Fruit fly (Drosophila melanogaster): ENCODE data around the gene PpD3.

PpD3 gene

dm6 chr3R:9705008-9705628, 42.6 kb upstream of the PpD3 start, which contains the start of gene Unc-115a (continued):
- 0 out of 3 replicates have a peak, but pooled peaks have one; percentile 12 for TF ChIP-seq CG11093 (GFP tag; IDR thresholded peaks at IDR 0.05)
- no peak for TF ChIP-seq CG10366 (GFP tag; IDR thresholded peaks at IDR 0.05)
- TF ChIP-seq Dip3 (GFP tag; optimal IDR thresholded peaks at IDR 0.05) = peak; percentile 25
- TF ChIP-seq gro (GFP tag; optimal IDR thresholded peaks at IDR 0.05) = peak; percentile 73
- TF ChIP-seq cwo (GFP tag; optimal IDR thresholded peaks at IDR 0.05) = no peak
- no peak for TF ChIP-seq sc (optimal IDR thresholded peaks at IDR 0.05)
- no peak for TF ChIP-seq sc (GFP tag; optimal IDR thresholded peaks at IDR 0.05)
- TF ChIP-seq sna (GFP tag; IDR thresholded peaks at IDR 0.05; ENCODE audit: partially characterized antibody) = no peak
- no peak for TF ChIP-seq GATAe (GFP tag; conservative IDR thresholded peaks at IDR 0.05)
- no peak for TF ChIP-seq hbn (GFP tag; IDR thresholded peaks at IDR 0.05; ENCODE audit: partially characterized antibody)
- TF ChIP-seq kay (GFP tag; optimal IDR thresholded peaks at IDR 0.05) = peak; percentile 38
- no peak for TF ChIP-seq CG11504 (tag; optimal IDR thresholded peaks at IDR 0.05)
- TF ChIP-seq HmgD (GFP tag; optimal IDR thresholded peaks at IDR 0.05) = peak; percentile 7
- TF ChIP-seq Myb (GFP tag; optimal IDR thresholded peaks at IDR 0.05) = peak; percentile 72
- TF ChIP-seq CG17568 (GFP tag; optimal IDR thresholded peaks at IDR 0.05) = no peak
- peak; percentile 49 for TF ChIP-seq CG3995 (GFP tag; optimal IDR thresholded peaks at IDR 0.05)
- TF ChIP-seq ash1 (GFP tag; optimal IDR thresholded peaks at IDR 0.05) = no peak
- TF ChIP-seq CG12744 (GFP tag; optimal IDR thresholded peaks at IDR 0.05) = peak; percentile 58
- TF ChIP-seq lilli (GFP tag; optimal IDR thresholded peaks at IDR 0.05) = peak; percentile 39
- TF ChIP-seq CG3163 (GFP tag; optimal IDR thresholded peaks at IDR 0.05) = peak; percentile 58
- peak; percentile 34 for TF ChIP-seq CG18262 (tag; optimal IDR thresholded peaks at IDR 0.05)
- no peak for TF ChIP-seq jing (GFP tag; optimal IDR thresholded peaks at IDR 0.05)
- TF ChIP-seq CG5180 (GFP tag; optimal IDR thresholded peaks at IDR 0.05) = no peak
- no peak for TF ChIP-seq Doc2 (GFP tag; IDR thresholded peaks at IDR 0.05)
- TF ChIP-seq CG10462 (GFP tag; optimal IDR thresholded peaks at IDR 0.05) = peak; percentile 46
- no peak for TF ChIP-seq toy (GFP tag; IDR thresholded peaks at IDR 0.05)
- TF ChIP-seq CG6654 (GFP tag; optimal IDR thresholded peaks at IDR 0.05) = no peak
- TF ChIP-seq H2.0 (GFP tag; IDR thresholded peaks at IDR 0.05) = no peak
- TF ChIP-seq fd3F (GFP tag; optimal IDR thresholded peaks at IDR 0.05) = no peak
- TF ChIP-seq CG4617 (GFP tag; optimal IDR thresholded peaks at IDR 0.05; ENCODE audit: borderline replicate concordance) = peak; percentile 34
- no peak for TF ChIP-seq dati (GFP tag; IDR thresholded peaks at IDR 0.05)
- peak; percentile 41 for TF ChIP-seq BtbVII (GFP tag; optimal IDR thresholded peaks at IDR 0.05)
- TF ChIP-seq chif (GFP tag; optimal IDR thresholded peaks at IDR 0.05) = peak in 1 of 2 experiments; percentile 20
- TF ChIP-seq Ptx1 (GFP tag; IDR thresholded peaks at IDR 0.05) = no peak
- peak in 1 of 2 experiments; percentile 6 for TF ChIP-seq Hr51 (GFP tag; optimal IDR thresholded peaks at IDR 0.05)
- no peak for TF ChIP-seq Fer2 (tag; optimal IDR thresholded peaks at IDR 0.05)
- no peak for TF ChIP-seq CG1792 (GFP tag; optimal IDR thresholded peaks at IDR 0.05)
- peak; percentile 3 for TF ChIP-seq slou (GFP tag; optimal IDR thresholded peaks at IDR 0.05)
- TF ChIP-seq CG15269 (tag; optimal IDR thresholded peaks at IDR 0.05) = no peak
- no peak for TF ChIP-seq CG9437 (GFP tag; optimal IDR thresholded peaks at IDR 0.05)
- no peak for TF ChIP-seq cad (GFP tag; optimal IDR thresholded peaks at IDR 0.05)
- TF ChIP-seq CG8388 (GFP tag; optimal IDR thresholded peaks at IDR 0.05) = no peak
- TF ChIP-seq ssp (GFP tag; IDR thresholded peaks at IDR 0.05) = no peak
- no peak for TF ChIP-seq TFAM (GFP tag; optimal IDR thresholded peaks at IDR 0.05)
- peak; percentile 32 for TF ChIP-seq CG10543 (GFP tag; optimal IDR thresholded peaks at IDR 0.05)
- no peak for TF ChIP-seq gem (tag; optimal IDR thresholded peaks at IDR 0.05)
- no peak for TF ChIP-seq Rx (GFP tag; IDR thresholded peaks at IDR 0.05)
- no peak for TF ChIP-seq CG2678 (tag; optimal IDR thresholded peaks at IDR 0.05)
- peak; percentile 92 for TF ChIP-seq CG1603 (tag; optimal IDR thresholded peaks at IDR 0.05)
- TF ChIP-seq schlank (tag; optimal IDR thresholded peaks at IDR 0.05) = peak; percentile 13

Data from whole organism, embryonic.